Fruit fly (Drosophila melanogaster) whole organism, embryonic: ENCODE measurements around the gene CG1273.

ENCODE experiments used
- Atf3 ChIP-seq: fragments of 200-800 bp; sonication (Bioruptor generic); optimal IDR thresholded peaks from 3 replicates; lab custom pipeline; 2016; ENCODE audit warnings: missing biosample characterization, missing genetic modification characterization
- CG10431 ChIP-seq: fragments of 200-800 bp; sonication (Bioruptor generic); optimal IDR thresholded peaks from 3 replicates; lab custom pipeline; 2018; ENCODE audit warnings: missing biosample characterization, mild to moderate bottlenecking, missing genetic modification characterization
- CG11085 ChIP-seq: fragments of 200-800 bp; sonication (Bioruptor generic); IDR thresholded peaks from 2 replicates; pipeline ENCODE4 v1.3.6; 2022; ENCODE audit warnings: missing biosample characterization, missing genetic modification characterization
- CG11456 ChIP-seq: fragments of 200-800 bp; sonication (Bioruptor generic); IDR thresholded peaks from 3 replicates; pipeline ENCODE4 v1.3.6; 2022; ENCODE audit warnings: missing biosample characterization, missing genetic modification characterization
- CG13775 ChIP-seq: fragments of 200-800 bp; sonication (Bioruptor generic); optimal IDR thresholded peaks from 3 replicates; lab custom pipeline; 2017; ENCODE audit warnings: missing biosample characterization, mild to moderate bottlenecking, missing genetic modification characterization
- CG15479 ChIP-seq: fragments of 200-800 bp; sonication (Bioruptor generic); optimal IDR thresholded peaks from 3 replicates; lab custom pipeline; 2019; ENCODE audit warnings: missing biosample characterization, mild to moderate bottlenecking, missing genetic modification characterization, moderate library complexity
- CG15696 ChIP-seq: fragments of 200-800 bp; sonication (Bioruptor generic); optimal IDR thresholded peaks from 2 replicates; lab custom pipeline; 2019; ENCODE audit warnings: missing biosample characterization, mild to moderate bottlenecking, missing genetic modification characterization, moderate library complexity
- CG17361 ChIP-seq: fragments of 200-800 bp; sonication (Bioruptor generic); IDR thresholded peaks from 3 replicates; pipeline ENCODE4 v1.3.6; 2022; ENCODE audit warnings: missing biosample characterization, missing genetic modification characterization
- CG18011 ChIP-seq: fragments of 200-800 bp; sonication (Bioruptor generic); optimal IDR thresholded peaks from 2 replicates; lab custom pipeline; 2017; ENCODE audit warnings: missing biosample characterization, missing genetic modification characterization, mild to moderate bottlenecking, moderate library complexity, missing genotype
- CG2678 ChIP-seq: fragments of 200-800 bp; sonication (Bioruptor generic); optimal IDR thresholded peaks from 3 replicates; lab custom pipeline; 2019; ENCODE audit warnings: missing biosample characterization, mild to moderate bottlenecking, missing genetic modification characterization, moderate library complexity
- CG2712 ChIP-seq: fragments of 200-800 bp; optimal IDR thresholded peaks from 3 replicates; lab custom pipeline; 2019; ENCODE audit warnings: missing biosample characterization, mild to moderate bottlenecking, missing genetic modification characterization, moderate library complexity
- CG2889 ChIP-seq: fragments of 200-800 bp; sonication (Bioruptor generic); IDR thresholded peaks from 3 replicates; pipeline ENCODE4 v1.3.6; 2022; ENCODE audit warnings: missing biosample characterization, missing genetic modification characterization
- CG32532 ChIP-seq: fragments of 200-800 bp; sonication (Bioruptor generic); IDR thresholded peaks from 2 replicates; pipeline ENCODE4 v1.3.6; 2022; ENCODE audit warnings: missing biosample characterization, missing genetic modification characterization
- CG3281 ChIP-seq: fragments of 200-800 bp; sonication (Bioruptor generic); optimal IDR thresholded peaks from 3 replicates; lab custom pipeline; 2017; ENCODE audit warnings: missing biosample characterization, mild to moderate bottlenecking, missing genetic modification characterization
- CG3847 ChIP-seq: fragments of 200-800 bp; sonication (Bioruptor generic); IDR thresholded peaks from 2 replicates; pipeline ENCODE4 v1.3.6; 2022; ENCODE audit warnings: missing biosample characterization, missing genetic modification characterization
- CG4424 ChIP-seq: fragments of 200-800 bp; sonication (Bioruptor generic); optimal IDR thresholded peaks from 3 replicates; lab custom pipeline; 2016; ENCODE audit warnings: missing biosample characterization, missing genetic modification characterization
- CG4854 ChIP-seq: fragments of 200-800 bp; sonication (Bioruptor generic); optimal IDR thresholded peaks from 2 replicates; lab custom pipeline; 2016; ENCODE audit warnings: missing biosample characterization, missing genetic modification characterization, inconsistent platforms
- CG6765 ChIP-seq: fragments of 200-800 bp; sonication (Bioruptor generic); optimal IDR thresholded peaks from 3 replicates; lab custom pipeline; 2017; ENCODE audit warnings: missing biosample characterization, mild to moderate bottlenecking, missing genetic modification characterization
- CG7556 ChIP-seq: fragments of 200-800 bp; sonication (Bioruptor generic); optimal IDR thresholded peaks from 2 replicates; lab custom pipeline; 2017; ENCODE audit warnings: missing biosample characterization, mild to moderate bottlenecking, missing genetic modification characterization
- CG7987 ChIP-seq: fragments of 200-800 bp; sonication (Bioruptor generic); optimal IDR thresholded peaks from 2 replicates; lab custom pipeline; 2018; ENCODE audit warnings: missing biosample characterization, mild to moderate bottlenecking, missing genetic modification characterization, moderate library complexity
- CG8388 ChIP-seq: fragments of 200-800 bp; sonication (Bioruptor generic); optimal IDR thresholded peaks from 2 replicates; lab custom pipeline; 2019; ENCODE audit warnings: missing biosample characterization, mild to moderate bottlenecking, missing genetic modification characterization, moderate library complexity
- CG9609 ChIP-seq: fragments of 200-800 bp; sonication (Bioruptor generic); optimal IDR thresholded peaks from 3 replicates; lab custom pipeline; 2016; ENCODE audit warnings: missing biosample characterization, missing genetic modification characterization
- D19A ChIP-seq: fragments of 200-800 bp; optimal IDR thresholded peaks from 3 replicates; lab custom pipeline; 2019; ENCODE audit warnings: missing biosample characterization, mild to moderate bottlenecking, missing genetic modification characterization, moderate library complexity
- D19B ChIP-seq: fragments of 200-800 bp; sonication (Bioruptor generic); optimal IDR thresholded peaks from 2 replicates; lab custom pipeline; 2017; ENCODE audit warnings: missing biosample characterization, mild to moderate bottlenecking, missing genetic modification characterization
- Dad ChIP-seq: fragments of 200-800 bp; sonication (Bioruptor generic); optimal IDR thresholded peaks from 3 replicates; lab custom pipeline; 2016; ENCODE audit warnings: missing biosample characterization, missing genetic modification characterization
- Drgx ChIP-seq: fragments of 200-800 bp; sonication (Bioruptor generic); IDR thresholded peaks from 2 replicates; pipeline ENCODE4 v1.3.6; 2022; ENCODE audit warnings: missing biosample characterization, missing genetic modification characterization
- E2f1 ChIP-seq: fragments of 200-800 bp; sonication (Bioruptor generic); IDR thresholded peaks from 2 replicates; pipeline ENCODE4 v1.3.6; 2022; ENCODE audit warnings: missing biosample characterization, missing genetic modification characterization
- HLH54F ChIP-seq: fragments of 200-800 bp; sonication (Bioruptor generic); optimal IDR thresholded peaks from 3 replicates; lab custom pipeline; 2016; ENCODE audit warnings: missing biosample characterization, missing genetic modification characterization
- Kr ChIP-seq: fragments of 200-800 bp; sonication (Bioruptor generic); optimal IDR thresholded peaks from 2 replicates; lab custom pipeline; 2017; ENCODE audit warnings: missing biosample characterization, mild to moderate bottlenecking, missing genetic modification characterization
- Mrtf ChIP-seq: fragments of 200-800 bp; sonication (Bioruptor generic); IDR thresholded peaks from 3 replicates; pipeline ENCODE4 v1.3.6; 2022; ENCODE audit warnings: missing biosample characterization, missing genetic modification characterization
- NFAT ChIP-seq: fragments of 200-800 bp; sonication (Bioruptor generic); IDR thresholded peaks from 2 replicates; pipeline ENCODE4 v1.3.6; 2022; ENCODE audit warnings: missing biosample characterization, missing genetic modification characterization
- Rx ChIP-seq: fragments of 200-800 bp; sonication (Bioruptor generic); IDR thresholded peaks from 2 replicates; pipeline ENCODE4 v1.3.6; 2022; ENCODE audit warnings: missing biosample characterization, missing genetic modification characterization
- Sox100B ChIP-seq: fragments of 200-800 bp; sonication (Bioruptor generic); optimal IDR thresholded peaks from 3 replicates; lab custom pipeline; 2018; ENCODE audit warnings: missing biosample characterization, mild to moderate bottlenecking, missing genetic modification characterization
- Xbp1 ChIP-seq: fragments of 200-800 bp; sonication (Bioruptor generic); optimal IDR thresholded peaks from 3 replicates; lab custom pipeline; 2016; ENCODE audit warnings: missing biosample characterization, mild to moderate bottlenecking, missing genetic modification characterization
- amos ChIP-seq: fragments of 200-800 bp; sonication (Bioruptor generic); IDR thresholded peaks from 2 replicates; pipeline ENCODE4 v1.3.6; 2022; ENCODE audit warnings: missing biosample characterization, missing genetic modification characterization; ENCODE audit not compliant: partially characterized antibody
- ap ChIP-seq: fragments of 200-800 bp; sonication (Bioruptor generic); IDR thresholded peaks from 2 replicates; pipeline ENCODE4 v1.3.6; 2022; ENCODE audit warnings: missing biosample characterization, missing genetic modification characterization
- dysf ChIP-seq: fragments of 200-800 bp; sonication (Bioruptor generic); IDR thresholded peaks from 3 replicates; pipeline ENCODE4 v1.3.6; 2022; ENCODE audit warnings: missing biosample characterization, missing genetic modification characterization
- emc ChIP-seq: fragments of 200-800 bp; sonication (Bioruptor generic); optimal IDR thresholded peaks from 2 replicates; lab custom pipeline; 2016; ENCODE audit warnings: missing biosample characterization, missing genetic modification characterization
- ewg ChIP-seq: fragments of 200-800 bp; sonication (Bioruptor generic); optimal IDR thresholded peaks from 3 replicates; lab custom pipeline; 2017; ENCODE audit warnings: mild to moderate bottlenecking, missing biosample characterization, missing genetic modification reagents, missing genetic modification characterization
- gro ChIP-seq: fragments of 200-800 bp; sonication (Bioruptor generic); optimal IDR thresholded peaks from 2 replicates; lab custom pipeline; 2016; ENCODE audit warnings: missing biosample characterization, missing genetic modification characterization
- hth ChIP-seq: fragments of >200 bp; optimal IDR thresholded peaks from 2 replicates; lab custom pipeline; 2017; ENCODE audit warnings: inconsistent platforms
- jigr1 ChIP-seq: fragments of 200-800 bp; sonication (Bioruptor generic); IDR thresholded peaks from 3 replicates; pipeline ENCODE4 v1.3.6; 2022; ENCODE audit warnings: missing biosample characterization, missing genetic modification characterization
- kni ChIP-seq: fragments of 200-800 bp; sonication (Bioruptor generic); optimal IDR thresholded peaks from 3 replicates; lab custom pipeline; 2017; ENCODE audit warnings: mild to moderate bottlenecking, missing biosample characterization, missing genetic modification reagents, missing genetic modification characterization
- lab ChIP-seq: fragments of 200-800 bp; sonication (Bioruptor generic); optimal IDR thresholded peaks from 3 replicates; lab custom pipeline; 2017; ENCODE audit warnings: missing biosample characterization, missing genetic modification characterization, mild to moderate bottlenecking, moderate library complexity, missing genetic modification reagents
- luna ChIP-seq: fragments of 200-800 bp; sonication (Bioruptor generic); optimal IDR thresholded peaks from 2 replicates; lab custom pipeline; 2016; ENCODE audit warnings: missing biosample characterization, missing genetic modification characterization
- ro ChIP-seq: fragments of 200-800 bp; sonication (Bioruptor generic); IDR thresholded peaks from 2 replicates; pipeline ENCODE4 v1.3.6; 2022; ENCODE audit warnings: missing biosample characterization, missing genetic modification characterization
- slou ChIP-seq: fragments of 200-800 bp; sonication (Bioruptor generic); optimal IDR thresholded peaks from 3 replicates; lab custom pipeline; 2016; ENCODE audit warnings: missing biosample characterization, missing genetic modification characterization
- ssp ChIP-seq: fragments of 200-800 bp; sonication (Bioruptor generic); IDR thresholded peaks from 2 replicates; pipeline ENCODE4 v1.3.6; 2022; ENCODE audit warnings: missing biosample characterization, missing genetic modification characterization
- tll ChIP-seq, 2 experiments: fragments of 200-800 bp in 1 of 2; fragments of >200 bp in 1 of 2; sonication (Bioruptor generic) in 1 of 2; optimal IDR thresholded peaks; 2 replicates each; lab custom pipeline; 2017 to 2019; ENCODE audit warnings: missing biosample characterization in 2 of 2, missing genetic modification characterization in 2 of 2, mild to moderate bottlenecking in 1 of 2, moderate library complexity in 1 of 2
- toy ChIP-seq: fragments of 200-800 bp; sonication (Bioruptor generic); IDR thresholded peaks from 2 replicates; pipeline ENCODE4 v1.3.6; 2022; ENCODE audit warnings: missing biosample characterization, missing genetic modification characterization
- vvl ChIP-seq: fragments of 200-800 bp; sonication (Bioruptor generic); IDR thresholded peaks from 2 replicates; pipeline ENCODE4 v1.3.6; 2022; ENCODE audit warnings: missing biosample characterization, missing genetic modification characterization
- z ChIP-seq: fragments of 200-800 bp; sonication (Bioruptor generic); IDR thresholded peaks from 3 replicates; pipeline ENCODE4 v1.3.6; 2022; ENCODE audit warnings: missing biosample characterization, missing genetic modification characterization

The CG1273 gene

dm6 chr3L:4269920-4270319, 6.4 kb downstream of the CG1273 start (continued):
- peak; percentile 54 for TF ChIP-seq Xbp1 (GFP tag; lab: Kevin White, UChicago)
- TF ChIP-seq CG2678: peak; percentile 88
- peak; percentile 32 for TF ChIP-seq CG18011 (GFP tag; lab: Kevin White, UChicago)
- no peak for TF ChIP-seq tll (GFP tag; optimal IDR thresholded peaks at IDR 0.05; lab: Kevin White, UChicago)
- peak; percentile 86 for TF ChIP-seq CG17361 (GFP tag; lab: Robert Waterston, UW)
- TF ChIP-seq CG11085 (GFP tag; lab: Robert Waterston, UW): no peak
- TF ChIP-seq CG6765 (GFP tag; lab: Kevin White, UChicago): peak; percentile 49
- TF ChIP-seq CG13775 (GFP tag; lab: Kevin White, UChicago): peak; percentile 38
- TF ChIP-seq z (GFP tag; lab: Robert Waterston, UW): no peak
- TF ChIP-seq CG10431 (GFP tag; lab: Kevin White, UChicago): peak; percentile 66
- no peak for TF ChIP-seq luna (GFP tag; lab: Kevin White, UChicago)
- TF ChIP-seq Kr: no peak
- TF ChIP-seq ewg (GFP tag; lab: Kevin White, UChicago): peak; percentile 46
- TF ChIP-seq toy (GFP tag; lab: Robert Waterston, UW): no peak
- peak; percentile 34; the same call in 1 of the 2 replicates for TF ChIP-seq CG3847 (GFP tag; lab: Robert Waterston, UW)
- 0 out of 3 replicates have a peak, but pooled peaks have one; percentile 31 for TF ChIP-seq CG2889 (GFP tag; lab: Robert Waterston, UW)
- TF ChIP-seq dysf (GFP tag; lab: Robert Waterston, UW): peak; percentile 80
- TF ChIP-seq Mrtf: no peak
- no peak for TF ChIP-seq HLH54F (GFP tag; lab: Kevin White, UChicago)
- peak; percentile 69 for TF ChIP-seq CG8388
- TF ChIP-seq D19A (tag; lab: Kevin White, UChicago): peak; percentile 77
- no peak for TF ChIP-seq CG7987 (GFP tag; lab: Kevin White, UChicago)
- TF ChIP-seq Dad (GFP tag; lab: Kevin White, UChicago): no peak
- TF ChIP-seq CG3281 (GFP tag; lab: Kevin White, UChicago): peak; percentile 75
- no peak for TF ChIP-seq slou
- no peak for TF ChIP-seq hth (lab: Kevin White, UChicago)
- TF ChIP-seq gro (GFP tag; lab: Kevin White, UChicago): no peak
- peak; percentile 43; the same call in 1 of the 2 replicates for TF ChIP-seq CG32532 (GFP tag; lab: Robert Waterston, UW)
- peak; percentile 48 for TF ChIP-seq CG4424 (GFP tag; lab: Kevin White, UChicago)
- TF ChIP-seq amos: no peak
- TF ChIP-seq Drgx (GFP tag; lab: Robert Waterston, UW): peak; percentile 75
- no peak for TF ChIP-seq ro
- no peak for TF ChIP-seq CG9609
- TF ChIP-seq CG15479 (GFP tag; lab: Kevin White, UChicago): no peak
- TF ChIP-seq ap: peak; percentile 53
- TF ChIP-seq ssp (GFP tag; lab: Robert Waterston, UW): peak; percentile 39; the same call in 1 of the 2 replicates
- TF ChIP-seq Rx: 0 out of 2 replicates have a peak, but pooled peaks have one; percentile 23
- TF ChIP-seq lab (GFP tag; lab: Kevin White, UChicago): peak; percentile 77
- no peak for TF ChIP-seq Atf3 (GFP tag; lab: Kevin White, UChicago)
- no peak for TF ChIP-seq emc (GFP tag; lab: Kevin White, UChicago)
- TF ChIP-seq CG15696 (tag; lab: Kevin White, UChicago): peak; percentile 38
- no peak for TF ChIP-seq D19B (GFP tag; lab: Kevin White, UChicago)
- peak; percentile 56; the same call in 1 of the 2 replicates for TF ChIP-seq vvl
- TF ChIP-seq Sox100B: peak; percentile 84
- peak; percentile 78 for TF ChIP-seq CG7556 (GFP tag; lab: Kevin White, UChicago)
- TF ChIP-seq CG11456: 0 out of 3 replicates have a peak, but pooled peaks have one; percentile 28
- no peak for TF ChIP-seq NFAT (GFP tag; lab: Robert Waterston, UW)
- peak; percentile 43; the same call in 1 of the 3 replicates for TF ChIP-seq jigr1
- TF ChIP-seq CG4854 (GFP tag; lab: Kevin White, UChicago): no peak
- TF ChIP-seq CG2712 (tag; lab: Kevin White, UChicago): peak; percentile 87
- peak; percentile 50 for TF ChIP-seq E2f1 (GFP tag; lab: Robert Waterston, UW)
- peak; percentile 63 for TF ChIP-seq kni
